Worm (Caenorhabditis elegans) whole organism, L2 larva: ENCODE data around the gene Y64G10A.7.

Source experiments
- F13H6.1 ChIP-seq: sonication (generic microtip); optimal IDR thresholded peaks from 2 replicates; lab custom pipeline; 2016; ENCODE audit warnings: missing genetic modification characterization, missing compliant biosample characterization
- R02D3.7 ChIP-seq: fragments of 150-350 bp; optimal IDR thresholded peaks from 2 replicates; lab custom pipeline; 2014; ENCODE audit warnings: missing biosample characterization, missing genetic modification characterization
- Y55F3AM.14 ChIP-seq: fragments of 200-800 bp; sonication (Bioruptor generic); optimal IDR thresholded peaks from 2 replicates; lab custom pipeline; 2018; ENCODE audit warnings: mild to moderate bottlenecking, missing genetic modification characterization, missing compliant biosample characterization
- ZK546.5 ChIP-seq: sonication (generic microtip); optimal IDR thresholded peaks from 2 replicates; lab custom pipeline; 2017; ENCODE audit warnings: missing biosample characterization, missing genetic modification characterization
- alr-1 ChIP-seq: fragments of 150-350 bp; optimal IDR thresholded peaks from 2 replicates; lab custom pipeline; 2014; ENCODE audit warnings: missing biosample characterization, missing genetic modification characterization
- aly-2 ChIP-seq: fragments of 150-350 bp; optimal IDR thresholded peaks from 2 replicates; lab custom pipeline; 2014; ENCODE audit warnings: missing biosample characterization, missing genetic modification characterization
- ama-1 ChIP-seq: fragments of 150-350 bp; optimal IDR thresholded peaks from 2 replicates; lab custom pipeline; 2018; ENCODE audit warnings: inconsistent platforms
- blmp-1 ChIP-seq: sonication (generic microtip); optimal IDR thresholded peaks from 2 replicates; lab custom pipeline; 2017; ENCODE audit warnings: missing genetic modification characterization, mild to moderate bottlenecking, missing compliant biosample characterization, antibody characterized with exemption, moderate library complexity; ENCODE audit not compliant: insufficient read depth
- ceh-16 ChIP-seq: fragments of 150-350 bp; optimal IDR thresholded peaks from 2 replicates; lab custom pipeline; 2014; ENCODE audit warnings: missing biosample characterization, missing genetic modification characterization
- ceh-82 ChIP-seq: fragments of 150-350 bp; optimal IDR thresholded peaks from 2 replicates; lab custom pipeline; 2014; ENCODE audit warnings: missing biosample characterization, missing genetic modification characterization
- crh-2 ChIP-seq: sonication (generic microtip); optimal IDR thresholded peaks from 2 replicates; lab custom pipeline; 2017; ENCODE audit warnings: missing biosample characterization, missing genetic modification characterization
- dmd-4 ChIP-seq: sonication (generic microtip); optimal IDR thresholded peaks from 2 replicates; lab custom pipeline; 2017; ENCODE audit warnings: missing biosample characterization, missing genetic modification characterization
- egl-27 ChIP-seq: sonication (generic microtip); optimal IDR thresholded peaks from 3 replicates; lab custom pipeline; 2017; ENCODE audit warnings: missing biosample characterization, missing genetic modification reagents, missing genetic modification characterization
- elt-1 ChIP-seq: fragments of 150-350 bp; optimal IDR thresholded peaks from 2 replicates; lab custom pipeline; 2014; ENCODE audit warnings: missing biosample characterization, missing genetic modification characterization
- elt-3 ChIP-seq: sonication (generic microtip); optimal IDR thresholded peaks from 2 replicates; lab custom pipeline; 2017; ENCODE audit warnings: missing biosample characterization, missing genetic modification characterization
- gmeb-1 ChIP-seq: fragments of 150-350 bp; optimal IDR thresholded peaks from 2 replicates; lab custom pipeline; 2014; ENCODE audit warnings: missing biosample characterization, missing genetic modification characterization
- lin-11 ChIP-seq: fragments of 150-350 bp; sonication (generic microtip); optimal IDR thresholded peaks from 2 replicates; lab custom pipeline; 2014; ENCODE audit warnings: missing biosample characterization, missing genetic modification characterization, inconsistent platforms, mixed read lengths
- lin-13 ChIP-seq: fragments of 150-350 bp; optimal IDR thresholded peaks from 2 replicates; lab custom pipeline; 2014; ENCODE audit warnings: missing biosample characterization, missing genetic modification reagents, missing genetic modification characterization
- lsy-2 ChIP-seq, 2 experiments: fragments of 150-350 bp in 1 of 2; sonication (generic microtip) in 1 of 2; optimal IDR thresholded peaks; 2 replicates each; lab custom pipeline; 2014 to 2017; ENCODE audit warnings: missing biosample characterization in 2 of 2, missing genetic modification characterization in 2 of 2
- mab-5 ChIP-seq: fragments of 150-350 bp; optimal IDR thresholded peaks from 2 replicates; lab custom pipeline; 2014; ENCODE audit warnings: missing biosample characterization, missing genetic modification characterization
- mbf-1 ChIP-seq: sonication (generic microtip); optimal IDR thresholded peaks from 2 replicates; lab custom pipeline; 2017; ENCODE audit warnings: missing biosample characterization, missing genetic modification characterization
- mdl-1 ChIP-seq, 2 experiments: fragments of 150-350 bp in 1 of 2; sonication (generic microtip) in 1 of 2; optimal IDR thresholded peaks; 2 replicates each; lab custom pipeline; 2017; ENCODE audit warnings: missing biosample characterization in 2 of 2, missing genetic modification characterization in 2 of 2
- nhr-10 ChIP-seq: sonication (generic microtip); optimal IDR thresholded peaks from 2 replicates; lab custom pipeline; 2017; ENCODE audit warnings: missing biosample characterization, missing genetic modification characterization
- nhr-11 ChIP-seq: fragments of 150-350 bp; optimal IDR thresholded peaks from 2 replicates; lab custom pipeline; 2014; ENCODE audit warnings: missing biosample characterization, missing genetic modification characterization
- nhr-23 ChIP-seq: fragments of 150-350 bp; optimal IDR thresholded peaks from 2 replicates; lab custom pipeline; 2014; ENCODE audit warnings: missing biosample characterization, missing genetic modification reagents, missing genetic modification characterization
- nhr-25 ChIP-seq: fragments of 150-350 bp; sonication (generic microtip); optimal IDR thresholded peaks from 3 replicates; lab custom pipeline; 2014; ENCODE audit warnings: missing biosample characterization, missing genetic modification characterization
- nhr-6 ChIP-seq: fragments of 150-350 bp; optimal IDR thresholded peaks from 2 replicates; lab custom pipeline; 2014; ENCODE audit warnings: missing biosample characterization, missing genetic modification characterization
- nhr-77 ChIP-seq: fragments of 150-350 bp; optimal IDR thresholded peaks from 2 replicates; lab custom pipeline; 2014; ENCODE audit warnings: missing biosample characterization, missing genetic modification characterization
- peb-1 ChIP-seq: fragments of 150-350 bp; optimal IDR thresholded peaks from 2 replicates; lab custom pipeline; 2014; ENCODE audit warnings: missing biosample characterization, missing genetic modification characterization
- sem-4 ChIP-seq: fragments of 150-350 bp; optimal IDR thresholded peaks from 2 replicates; lab custom pipeline; 2014; ENCODE audit warnings: missing biosample characterization, missing genetic modification reagents, missing genetic modification characterization
- skn-1 ChIP-seq: sonication (generic microtip); optimal IDR thresholded peaks from 2 replicates; lab custom pipeline; 2017; ENCODE audit warnings: missing biosample characterization, missing genetic modification characterization
- sma-3 ChIP-seq: sonication (generic microtip); optimal IDR thresholded peaks from 2 replicates; lab custom pipeline; 2016; ENCODE audit warnings: missing genetic modification reagents, missing genetic modification characterization, missing compliant biosample characterization
- snpc-4 ChIP-seq: fragments of 150-350 bp; optimal IDR thresholded peaks from 2 replicates; lab custom pipeline; 2014; ENCODE audit warnings: missing biosample characterization, missing genetic modification characterization
- unc-39 ChIP-seq: fragments of 150-350 bp; optimal IDR thresholded peaks from 2 replicates; lab custom pipeline; 2014; ENCODE audit warnings: missing biosample characterization, missing genetic modification characterization
- unc-55 ChIP-seq: fragments of 150-350 bp; sonication (generic microtip); optimal IDR thresholded peaks from 3 replicates; lab custom pipeline; 2014; ENCODE audit warnings: missing biosample characterization, missing genetic modification reagents, missing genetic modification characterization
- unc-62 ChIP-seq: fragments of 150-350 bp; optimal IDR thresholded peaks from 2 replicates; lab custom pipeline; 2014; ENCODE audit warnings: missing biosample characterization, missing genetic modification reagents, missing genetic modification characterization
- zag-1 ChIP-seq: fragments of 150-350 bp; optimal IDR thresholded peaks from 2 replicates; lab custom pipeline; 2014; ENCODE audit warnings: missing biosample characterization, missing genetic modification characterization
- ztf-1 ChIP-seq: fragments of 200-800 bp; sonication (Bioruptor generic); conservative IDR thresholded peaks from 2 replicates; pipeline ENCODE4 v1.3.6; 2022; ENCODE audit warnings: missing genetic modification characterization, missing compliant biosample characterization
- ztf-11 ChIP-seq: sonication (generic microtip); optimal IDR thresholded peaks from 2 replicates; lab custom pipeline; 2017; ENCODE audit warnings: missing biosample characterization, missing genetic modification characterization
- ztf-4 ChIP-seq: fragments of 150-350 bp; optimal IDR thresholded peaks from 2 replicates; lab custom pipeline; 2014; ENCODE audit warnings: missing biosample characterization, missing genetic modification characterization

Gene Y64G10A.7

ce11 chrIV:14297058-14297457 is 5.4 kb downstream of the Y64G10A.7 start:
- TF ChIP-seq blmp-1 (tag; lab: Kevin White, UChicago) (no peak), ztf-11 (tag; lab: Kevin White, UChicago) (no peak), crh-2 (tag; lab: Kevin White, UChicago) (no peak), alr-1 (tag; lab: Kevin White, UChicago) (no peak), dmd-4 (tag; lab: Kevin White, UChicago) (no peak), mbf-1 (tag; lab: Kevin White, UChicago) (no peak), R02D3.7 (tag; lab: Kevin White, UChicago) (no peak), gmeb-1 (tag; lab: Kevin White, UChicago) (no peak), nhr-6 (no peak), lin-11 (tag; lab: Kevin White, UChicago) (no peak), aly-2 (no peak), skn-1 (tag; lab: Kevin White, UChicago) (no peak), sem-4 (tag; lab: Kevin White, UChicago) (no peak), ama-1 (no peak), ceh-82 (tag; lab: Kevin White, UChicago) (no peak), mab-5 (tag; lab: Kevin White, UChicago) (no peak), egl-27 (tag; lab: Kevin White, UChicago) (no peak), elt-1 (tag; lab: Kevin White, UChicago) (no peak), nhr-10 (no peak), sma-3 (GFP tag; lab: Kevin White, UChicago) (no peak)

- TF ChIP-seq ztf-1 (GFP tag; lab: Robert Waterston, UW) (no peak), elt-3 (tag; lab: Kevin White, UChicago) (no peak), nhr-11 (tag; lab: Kevin White, UChicago) (no peak), lsy-2 (tag; optimal IDR thresholded peaks at IDR 0.05; lab: Kevin White, UChicago) (no peak), nhr-77 (tag; lab: Kevin White, UChicago) (no peak), egl-27 (tag; lab: Kevin White, UChicago) (no peak), ZK546.5 (no peak), lin-13 (GFP tag; lab: Kevin White, UChicago) (no peak), mab-5 (tag; lab: Kevin White, UChicago) (no peak), unc-55 (no peak), zag-1 (no peak)
These were observed 14.1 kb downstream of the Y64G10A.7 start for ce11 chrIV:14305813-14306212.

- TF ChIP-seq mbf-1 (tag; lab: Kevin White, UChicago) (no peak), ztf-1 (GFP tag; lab: Robert Waterston, UW) (no peak), dmd-4 (tag; lab: Kevin White, UChicago) (no peak), mab-5 (tag; lab: Kevin White, UChicago) (no peak), nhr-10 (no peak), F13H6.1 (no peak), sma-3 (GFP tag; lab: Kevin White, UChicago) (no peak), nhr-6 (no peak), ceh-16 (tag; lab: Kevin White, UChicago) (no peak), unc-39 (no peak), lin-13 (GFP tag; lab: Kevin White, UChicago) (no peak), elt-3 (tag; lab: Kevin White, UChicago) (no peak), snpc-4 (tag; lab: Kevin White, UChicago) (no peak), Y55F3AM.14 (no peak), mdl-1 (tag; optimal IDR thresholded peaks at IDR 0.05; lab: Kevin White, UChicago) (no peak), aly-2 (no peak)
These were observed 26.4 kb downstream of the Y64G10A.7 start for ce11 chrIV:14318054-14318453.

ce11 chrIV:14321655-14322054 is 30.0 kb downstream of the Y64G10A.7 start, which contains the start of gene fbxa-126:
TSS of gene fbxa-126 (minus strand) at chrIV:14321755.
- TF ChIP-seq elt-1 (tag; lab: Kevin White, UChicago): no peak
- no peak for TF ChIP-seq peb-1
- TF ChIP-seq skn-1 (tag; lab: Kevin White, UChicago): no peak
- no peak for TF ChIP-seq ama-1
- TF ChIP-seq nhr-25: no peak
- TF ChIP-seq alr-1 (tag; lab: Kevin White, UChicago): no peak
- no peak for TF ChIP-seq unc-39
- no peak for TF ChIP-seq nhr-23 (tag; lab: Kevin White, UChicago)
- TF ChIP-seq aly-2: no peak
- no peak for TF ChIP-seq lin-13 (GFP tag; lab: Kevin White, UChicago)
- no peak for TF ChIP-seq F13H6.1
- no peak for TF ChIP-seq egl-27 (tag; lab: Kevin White, UChicago)
- no peak for TF ChIP-seq R02D3.7 (tag; lab: Kevin White, UChicago)
- no peak for TF ChIP-seq ztf-4
- TF ChIP-seq ceh-16 (tag; lab: Kevin White, UChicago): no peak
- no peak for TF ChIP-seq unc-62 (GFP tag; lab: Kevin White, UChicago)
